Worm (Caenorhabditis elegans) whole organism, mixed stage, embryonic: ENCODE data around the gene zfp-3.

Experiments used
- M03D4.4 ChIP-seq: sonication (generic microtip); optimal IDR thresholded peaks from 2 replicates; lab custom pipeline; 2017; ENCODE audit warnings: mild to moderate bottlenecking, missing genetic modification characterization, missing compliant biosample characterization
- bed-3 ChIP-seq: fragments of 200-800 bp; sonication (Bioruptor generic); optimal IDR thresholded peaks from 3 replicates; lab custom pipeline; 2018; ENCODE audit warnings: mild to moderate bottlenecking, missing genetic modification characterization, moderate library complexity, missing compliant biosample characterization
- blmp-1 ChIP-seq: fragments of 150-350 bp; optimal IDR thresholded peaks from 2 replicates; lab custom pipeline; 2014; ENCODE audit warnings: missing biosample characterization, missing genetic modification characterization
- ceh-39 ChIP-seq: fragments of 150-350 bp; optimal IDR thresholded peaks from 2 replicates; lab custom pipeline; 2014; ENCODE audit warnings: missing biosample characterization, missing genetic modification characterization
- ceh-43 ChIP-seq: fragments of 200-800 bp; sonication (Bioruptor generic); optimal IDR thresholded peaks from 2 replicates; lab custom pipeline; 2018; ENCODE audit warnings: mild to moderate bottlenecking, missing genetic modification characterization, moderate library complexity, missing compliant biosample characterization
- ceh-83 ChIP-seq: fragments of 200-800 bp; sonication (Bioruptor generic); optimal IDR thresholded peaks from 2 replicates; lab custom pipeline; 2018; ENCODE audit warnings: mild to moderate bottlenecking, missing genetic modification characterization, missing compliant biosample characterization
- ces-1 ChIP-seq: fragments of 150-350 bp; optimal IDR thresholded peaks from 2 replicates; lab custom pipeline; 2014; ENCODE audit warnings: missing biosample characterization, missing genetic modification reagents, missing genetic modification characterization
- cnd-1 ChIP-seq: fragments of 200-800 bp; sonication (Bioruptor generic); optimal IDR thresholded peaks from 2 replicates; lab custom pipeline; 2018; ENCODE audit warnings: mild to moderate bottlenecking, missing genetic modification characterization, missing compliant biosample characterization
- drap-1 ChIP-seq: fragments of 200-800 bp; sonication (Bioruptor generic); optimal IDR thresholded peaks from 3 replicates; lab custom pipeline; 2018; ENCODE audit warnings: mild to moderate bottlenecking, missing genetic modification characterization, missing compliant biosample characterization
- elt-1 ChIP-seq: sonication (generic microtip); optimal IDR thresholded peaks from 2 replicates; lab custom pipeline; 2017; ENCODE audit warnings: missing genetic modification characterization, mild to moderate bottlenecking, missing compliant biosample characterization, antibody characterized with exemption, moderate library complexity, borderline replicate concordance; ENCODE audit not compliant: insufficient read depth
- elt-3 ChIP-seq: fragments of 150-350 bp; optimal IDR thresholded peaks from 2 replicates; lab custom pipeline; 2014; ENCODE audit warnings: missing biosample characterization, missing genetic modification characterization
- flh-1 ChIP-seq: fragments of 200-800 bp; sonication (Bioruptor generic); optimal IDR thresholded peaks from 2 replicates; lab custom pipeline; 2018; ENCODE audit warnings: mild to moderate bottlenecking, missing genetic modification characterization, moderate library complexity, missing compliant biosample characterization
- ham-2 ChIP-seq: fragments of 200-800 bp; sonication (Bioruptor generic); optimal IDR thresholded peaks from 2 replicates; lab custom pipeline; 2018; ENCODE audit warnings: mild to moderate bottlenecking, missing genetic modification characterization, missing compliant biosample characterization
- hlh-1 ChIP-seq: fragments of 150-350 bp; optimal IDR thresholded peaks from 2 replicates; lab custom pipeline; 2014; ENCODE audit warnings: missing biosample characterization, missing genetic modification reagents, missing genetic modification characterization
- lin-13 ChIP-seq: fragments of 150-350 bp; optimal IDR thresholded peaks from 2 replicates; lab custom pipeline; 2014; ENCODE audit warnings: missing biosample characterization, missing genetic modification characterization
- lin-32 ChIP-seq: fragments of 200-800 bp; sonication (Bioruptor generic); optimal IDR thresholded peaks from 2 replicates; lab custom pipeline; 2018; ENCODE audit warnings: mild to moderate bottlenecking, missing genetic modification characterization, missing compliant biosample characterization
- lsy-2 ChIP-seq: fragments of 150-350 bp; optimal IDR thresholded peaks from 2 replicates; lab custom pipeline; 2014; ENCODE audit warnings: missing biosample characterization, missing genetic modification characterization
- mab-5 ChIP-seq: fragments of 150-350 bp; optimal IDR thresholded peaks from 2 replicates; lab custom pipeline; 2014; ENCODE audit warnings: missing biosample characterization, missing genetic modification characterization
- mep-1 ChIP-seq: fragments of 150-350 bp; optimal IDR thresholded peaks from 2 replicates; lab custom pipeline; 2017; ENCODE audit warnings: missing biosample characterization, missing genetic modification reagents, missing genetic modification characterization, inconsistent platforms
- mls-2 ChIP-seq: sonication (generic microtip); optimal IDR thresholded peaks from 2 replicates; lab custom pipeline; 2016; ENCODE audit warnings: mild to moderate bottlenecking, missing genetic modification characterization, moderate library complexity, missing compliant biosample characterization
- nhr-12 ChIP-seq: fragments of 150-350 bp; optimal IDR thresholded peaks from 2 replicates; lab custom pipeline; 2014; ENCODE audit warnings: missing biosample characterization, missing genetic modification characterization
- nhr-2 ChIP-seq: fragments of 150-350 bp; optimal IDR thresholded peaks from 2 replicates; lab custom pipeline; 2014; ENCODE audit warnings: missing biosample characterization, missing genetic modification characterization
- nhr-237 ChIP-seq: fragments of 150-350 bp; optimal IDR thresholded peaks from 2 replicates; lab custom pipeline; 2014; ENCODE audit warnings: missing biosample characterization, missing genetic modification characterization
- nhr-76 ChIP-seq: sonication (generic microtip); optimal IDR thresholded peaks from 2 replicates; lab custom pipeline; 2017; ENCODE audit warnings: missing biosample characterization, missing genetic modification characterization
- pha-4 ChIP-seq: fragments of 150-350 bp; optimal IDR thresholded peaks from 2 replicates; lab custom pipeline; 2018; ENCODE audit warnings: missing biosample characterization, missing genetic modification reagents, missing genetic modification characterization
- sem-2 ChIP-seq: fragments of 200-800 bp; sonication (Bioruptor generic); optimal IDR thresholded peaks from 2 replicates; lab custom pipeline; 2018; ENCODE audit warnings: mild to moderate bottlenecking, missing genetic modification characterization, missing compliant biosample characterization
- snpc-4 ChIP-seq: fragments of 150-350 bp; optimal IDR thresholded peaks from 2 replicates; lab custom pipeline; 2014; ENCODE audit warnings: missing biosample characterization, missing genetic modification characterization
- sptf-1 ChIP-seq: sonication (generic microtip); optimal IDR thresholded peaks from 2 replicates; lab custom pipeline; 2017; ENCODE audit warnings: mild to moderate bottlenecking, missing genetic modification characterization, moderate library complexity, missing compliant biosample characterization
- tbx-8 ChIP-seq: fragments of 200-800 bp; sonication (Bioruptor generic); optimal IDR thresholded peaks from 2 replicates; lab custom pipeline; 2018; ENCODE audit warnings: mild to moderate bottlenecking, missing genetic modification characterization, moderate library complexity, missing compliant biosample characterization
- unc-39 ChIP-seq: fragments of 150-350 bp; optimal IDR thresholded peaks from 2 replicates; lab custom pipeline; 2014; ENCODE audit warnings: missing biosample characterization, missing genetic modification characterization
- unc-62 ChIP-seq: fragments of 150-350 bp; optimal IDR thresholded peaks from 2 replicates; lab custom pipeline; 2014; ENCODE audit warnings: missing biosample characterization, missing genetic modification reagents, missing genetic modification characterization
- zip-8 ChIP-seq: fragments of 150-350 bp; optimal IDR thresholded peaks from 2 replicates; lab custom pipeline; 2014; ENCODE audit warnings: missing biosample characterization, missing genetic modification characterization
- ztf-11 ChIP-seq: fragments of 150-350 bp; optimal IDR thresholded peaks from 2 replicates; lab custom pipeline; 2014; ENCODE audit warnings: missing biosample characterization, missing genetic modification characterization

zfp-3 gene

ce11 chrX:1480564-1480963 is 34.1 kb upstream of the zfp-3 start:
- no peak for TF ChIP-seq pha-4 (tag; lab: Kevin White, UChicago)
- TF ChIP-seq ces-1 (GFP tag; lab: Kevin White, UChicago): no peak
- no peak for TF ChIP-seq ham-2 (GFP tag; lab: Kevin White, UChicago)
- TF ChIP-seq, all 35 proteins: peak for 0

DNA sequence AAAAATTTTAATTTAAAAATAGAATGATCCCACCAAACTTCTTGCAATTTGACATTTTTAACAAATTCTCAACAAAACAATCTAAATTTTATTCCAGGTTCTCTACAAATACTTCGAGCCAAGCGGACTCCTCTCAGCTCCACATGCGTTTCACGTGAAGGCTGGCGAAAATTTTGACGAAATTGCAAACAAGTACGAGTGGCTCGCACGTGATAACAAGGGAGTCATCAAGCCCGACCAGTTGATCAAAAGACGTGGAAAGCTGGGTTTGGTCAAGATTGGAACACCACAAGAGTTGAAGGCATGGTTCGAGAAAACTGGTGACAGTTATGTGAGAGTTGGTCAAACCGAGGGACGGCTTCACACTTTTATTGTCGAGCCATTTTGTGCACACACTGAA is 33.2 kb upstream of the zfp-3 start:
- no peak for TF ChIP-seq ceh-83 (GFP tag; lab: Kevin White, UChicago)
- TF ChIP-seq M03D4.4 (tag; lab: Kevin White, UChicago): no peak
- no peak for TF ChIP-seq sem-2
- TF ChIP-seq, all 35 proteins: peak for 0

DNA sequence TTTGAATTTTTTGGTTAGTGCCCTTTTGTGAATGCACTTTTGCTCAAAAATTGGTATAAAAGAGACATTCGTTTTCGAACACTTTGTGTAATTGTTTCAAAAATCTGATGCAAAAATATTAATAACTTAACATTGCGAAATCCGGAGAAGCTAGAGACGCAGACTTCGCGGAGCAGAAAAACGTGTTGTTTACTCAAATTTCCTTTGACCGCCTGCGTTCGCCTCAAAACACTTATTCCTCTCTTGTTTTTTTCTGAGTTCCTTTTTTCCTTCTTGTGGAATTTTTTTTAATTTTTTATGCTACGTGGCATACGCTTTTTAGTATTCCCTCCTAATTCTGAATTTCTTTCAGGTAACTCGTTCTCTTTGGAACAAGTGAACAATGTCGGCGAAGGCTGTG is 32.7 kb upstream of the zfp-3 start, which contains the start of gene acly-1:
TSS of gene acly-1 (plus strand) at position 353 of the 400 bp plus-strand sequence.
- no peak for TF ChIP-seq nhr-2 (tag; lab: Kevin White, UChicago)
- TF ChIP-seq ham-2 (GFP tag; lab: Kevin White, UChicago): no peak
- no peak for TF ChIP-seq elt-3 (tag; lab: Kevin White, UChicago)
- no peak for TF ChIP-seq ztf-11
- TF ChIP-seq ceh-43 (GFP tag; lab: Kevin White, UChicago): no peak
- TF ChIP-seq nhr-76: no peak
- no peak for TF ChIP-seq lin-32
- no peak for TF ChIP-seq pha-4 (tag; lab: Kevin White, UChicago)
- TF ChIP-seq bed-3 (GFP tag; lab: Kevin White, UChicago): no peak
- no peak for TF ChIP-seq mab-5 (tag; lab: Kevin White, UChicago)
- no peak for TF ChIP-seq blmp-1 (tag; lab: Kevin White, UChicago)
- no peak for TF ChIP-seq ceh-39 (tag; lab: Kevin White, UChicago)
- no peak for TF ChIP-seq sptf-1 (tag; lab: Kevin White, UChicago)
- no peak for TF ChIP-seq unc-62 (GFP tag; lab: Kevin White, UChicago)
- TF ChIP-seq lsy-2 (tag; lab: Kevin White, UChicago): no peak
- TF ChIP-seq mls-2 (tag; lab: Kevin White, UChicago): no peak
- TF ChIP-seq cnd-1: no peak

ce11 chrX:1478569-1478968 is 32.1 kb upstream of the zfp-3 start:
- no peak for TF ChIP-seq ham-2 (GFP tag; lab: Kevin White, UChicago)
- TF ChIP-seq sem-2: no peak
- TF ChIP-seq elt-3 (tag; lab: Kevin White, UChicago): no peak
- TF ChIP-seq tbx-8: no peak
- TF ChIP-seq lin-13: no peak
- no peak for TF ChIP-seq zip-8 (tag; lab: Kevin White, UChicago)
- no peak for TF ChIP-seq nhr-237 (tag; lab: Kevin White, UChicago)
- TF ChIP-seq cnd-1: no peak
- no peak for TF ChIP-seq hlh-1 (tag; lab: Kevin White, UChicago)
- TF ChIP-seq drap-1 (GFP tag; lab: Kevin White, UChicago): no peak
- no peak for TF ChIP-seq nhr-12 (tag; lab: Kevin White, UChicago)
- TF ChIP-seq nhr-2 (tag; lab: Kevin White, UChicago): no peak
- TF ChIP-seq unc-39 (tag; lab: Kevin White, UChicago): no peak
- no peak for TF ChIP-seq nhr-76

ce11 chrX:1477932-1478331 is 31.5 kb upstream of the zfp-3 start:
- TF ChIP-seq mep-1 (tag; lab: Kevin White, UChicago) (no peak), elt-3 (tag; lab: Kevin White, UChicago) (peak; percentile 18), mab-5 (tag; lab: Kevin White, UChicago) (no peak)

DNA sequence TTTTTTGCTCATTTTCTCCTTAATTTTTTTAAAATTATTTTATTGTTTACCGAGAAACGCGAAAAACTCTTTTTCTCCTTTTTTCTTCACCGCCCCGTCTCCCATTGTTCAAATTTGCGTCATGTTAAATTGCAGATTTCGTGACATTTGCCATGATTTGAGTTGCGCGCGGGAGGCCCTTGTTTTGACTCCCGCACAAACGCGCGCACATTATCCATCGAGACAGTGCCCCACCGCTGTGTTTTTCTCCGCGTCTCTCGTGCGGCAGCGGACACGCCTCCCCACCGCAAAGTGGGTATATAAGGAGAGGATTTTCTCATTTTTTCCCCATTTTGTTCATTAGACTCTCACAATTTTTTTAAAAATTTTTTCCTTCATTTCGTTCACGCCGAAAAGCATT is 29.6 kb upstream of the zfp-3 start:
- no peak for TF ChIP-seq elt-1 (tag; lab: Kevin White, UChicago)
- no peak for TF ChIP-seq tbx-8
- TF ChIP-seq sem-2: no peak
- TF ChIP-seq nhr-12 (tag; lab: Kevin White, UChicago): no peak
- TF ChIP-seq ztf-11: no peak
- TF ChIP-seq ceh-83 (GFP tag; lab: Kevin White, UChicago): no peak
- no peak for TF ChIP-seq flh-1 (GFP tag; lab: Kevin White, UChicago)
- TF ChIP-seq snpc-4 (tag; lab: Kevin White, UChicago): no peak
- TF ChIP-seq pha-4 (tag; lab: Kevin White, UChicago): no peak
- no peak for TF ChIP-seq bed-3 (GFP tag; lab: Kevin White, UChicago)
- TF ChIP-seq unc-62 (GFP tag; lab: Kevin White, UChicago): no peak
- TF ChIP-seq mls-2 (tag; lab: Kevin White, UChicago): no peak
- TF ChIP-seq sptf-1 (tag; lab: Kevin White, UChicago): no peak
- TF ChIP-seq blmp-1 (tag; lab: Kevin White, UChicago): no peak
